Worm (Caenorhabditis elegans) whole organism, L3 larva: ENCODE data around the gene H05C05.2.

ENCODE experiments used
- daf-12 ChIP-seq: fragments of 150-350 bp; optimal IDR thresholded peaks from 2 replicates; lab custom pipeline; 2014; ENCODE audit warnings: missing biosample characterization, missing genetic modification reagents, missing genetic modification characterization
- lin-39 ChIP-seq: fragments of 150-350 bp; optimal IDR thresholded peaks from 2 replicates; lab custom pipeline; 2018; ENCODE audit warnings: missing biosample characterization, missing genetic modification reagents, missing genetic modification characterization
- nhr-28 ChIP-seq: fragments of 150-350 bp; optimal IDR thresholded peaks from 2 replicates; lab custom pipeline; 2014; ENCODE audit warnings: missing biosample characterization, missing genetic modification characterization
- pha-4 ChIP-seq: fragments of 150-350 bp; optimal IDR thresholded peaks from 2 replicates; lab custom pipeline; 2014; ENCODE audit warnings: missing biosample characterization, missing genetic modification reagents, missing genetic modification characterization

- TF ChIP-seq lin-39 (tag; lab: Kevin White, UChicago) (no peak), pha-4 (no peak), daf-12 (tag; lab: Kevin White, UChicago) (no peak), nhr-28 (tag; lab: Kevin White, UChicago) (no peak)
Measured at ce11 chrIII:2920866-2921265, 44.6 kb downstream of the H05C05.2 start.
